Fruit fly (Drosophila melanogaster) whole organism, prepupa: ENCODE results near the gene Gpdh1.

Experiments used
- Blimp-1 ChIP-seq: fragments of 200-800 bp; sonication (Bioruptor generic); optimal IDR thresholded peaks from 3 replicates; lab custom pipeline; 2017; ENCODE audit warnings: missing biosample characterization, missing genetic modification characterization, mild to moderate bottlenecking, moderate library complexity, missing genetic modification reagents
- CG10631 ChIP-seq: fragments of 200-800 bp; sonication (Bioruptor generic); optimal IDR thresholded peaks from 2 replicates; lab custom pipeline; 2016; ENCODE audit warnings: missing biosample characterization, missing genetic modification characterization
- CG10669 ChIP-seq: fragments of 200-800 bp; sonication (Bioruptor generic); optimal IDR thresholded peaks from 3 replicates; lab custom pipeline; 2018; ENCODE audit warnings: missing biosample characterization, mild to moderate bottlenecking, missing genetic modification characterization, moderate library complexity
- CG11762 ChIP-seq: fragments of 200-800 bp; sonication (Bioruptor generic); optimal IDR thresholded peaks from 3 replicates; lab custom pipeline; 2016; ENCODE audit warnings: missing biosample characterization, missing genetic modification characterization; ENCODE audit not compliant: insufficient read depth
- CG11902 ChIP-seq: fragments of 200-800 bp; sonication (Bioruptor generic); optimal IDR thresholded peaks from 3 replicates; lab custom pipeline; 2016; ENCODE audit warnings: missing biosample characterization, missing genetic modification characterization
- CG15336 ChIP-seq: fragments of 200-800 bp; sonication (Bioruptor generic); IDR thresholded peaks from 2 replicates; pipeline ENCODE4 v1.3.6; 2022; ENCODE audit warnings: missing biosample characterization, missing genetic modification characterization
- CG1621 ChIP-seq: fragments of 200-800 bp; sonication (Bioruptor generic); optimal IDR thresholded peaks from 3 replicates; lab custom pipeline; 2018; ENCODE audit warnings: missing biosample characterization, mild to moderate bottlenecking, missing genetic modification characterization
- CG16779 ChIP-seq: fragments of 200-800 bp; sonication (Bioruptor generic); optimal IDR thresholded peaks from 3 replicates; lab custom pipeline; 2017; ENCODE audit warnings: missing biosample characterization, mild to moderate bottlenecking, missing genetic modification characterization
- CG31627 ChIP-seq: fragments of 200-800 bp; sonication (Bioruptor generic); optimal IDR thresholded peaks from 3 replicates; lab custom pipeline; 2016; ENCODE audit warnings: missing biosample characterization, missing genetic modification characterization
- CG32006 ChIP-seq: fragments of 200-800 bp; sonication (Bioruptor generic); optimal IDR thresholded peaks from 3 replicates; lab custom pipeline; 2017; ENCODE audit warnings: missing biosample characterization, mild to moderate bottlenecking, missing genetic modification characterization
- CG3919 ChIP-seq: fragments of 200-800 bp; sonication (Bioruptor generic); optimal IDR thresholded peaks from 3 replicates; lab custom pipeline; 2016; ENCODE audit warnings: missing biosample characterization, missing genetic modification characterization
- CG4318 ChIP-seq: fragments of 200-800 bp; sonication (Bioruptor generic); optimal IDR thresholded peaks from 3 replicates; lab custom pipeline; 2017; ENCODE audit warnings: missing biosample characterization, mild to moderate bottlenecking, missing genetic modification characterization
- CG6163 ChIP-seq: fragments of 200-800 bp; sonication (Bioruptor generic); IDR thresholded peaks from 3 replicates; pipeline ENCODE4 v1.3.6; 2022; ENCODE audit warnings: missing biosample characterization, missing genetic modification characterization
- CG6792 ChIP-seq: fragments of 200-800 bp; sonication (Bioruptor generic); optimal IDR thresholded peaks from 3 replicates; lab custom pipeline; 2016; ENCODE audit warnings: missing biosample characterization, missing genetic modification characterization
- CG6808 ChIP-seq: fragments of 200-800 bp; sonication (Bioruptor generic); optimal IDR thresholded peaks from 3 replicates; lab custom pipeline; 2017; ENCODE audit warnings: missing biosample characterization, missing genetic modification characterization, mild to moderate bottlenecking, moderate library complexity, missing genetic modification reagents
- CG6854 ChIP-seq: fragments of 200-800 bp; sonication (Bioruptor generic); optimal IDR thresholded peaks from 2 replicates; lab custom pipeline; 2017; ENCODE audit warnings: missing biosample characterization, mild to moderate bottlenecking, missing genetic modification characterization
- CG7368 ChIP-seq: fragments of 200-800 bp; sonication (Bioruptor generic); optimal IDR thresholded peaks from 3 replicates; lab custom pipeline; 2016; ENCODE audit warnings: missing biosample characterization, missing genetic modification characterization
- CG8119 ChIP-seq: fragments of 200-800 bp; sonication (Bioruptor generic); IDR thresholded peaks from 3 replicates; pipeline ENCODE4 v1.3.6; 2022; ENCODE audit warnings: missing biosample characterization, missing genetic modification characterization
- CG8319 ChIP-seq: fragments of 200-800 bp; sonication (Bioruptor generic); optimal IDR thresholded peaks from 3 replicates; lab custom pipeline; 2016; ENCODE audit warnings: missing biosample characterization, missing genetic modification characterization
- Eip75B ChIP-seq: fragments of 200-800 bp; sonication (Bioruptor generic); optimal IDR thresholded peaks from 3 replicates; lab custom pipeline; 2016; ENCODE audit warnings: missing biosample characterization, missing genetic modification characterization
- Eip78C ChIP-seq: fragments of 200-800 bp; sonication (Bioruptor generic); peaks from one replicate; lab custom pipeline; 2016; ENCODE audit warnings: missing biosample characterization, missing genetic modification characterization
- Eip93F ChIP-seq: fragments of 200-800 bp; sonication (Bioruptor generic); optimal IDR thresholded peaks from 2 replicates; lab custom pipeline; 2016; ENCODE audit warnings: missing biosample characterization, mild to moderate bottlenecking, missing genetic modification characterization
- Ets21C ChIP-seq: fragments of 200-800 bp; sonication (Bioruptor generic); optimal IDR thresholded peaks from 3 replicates; lab custom pipeline; 2016; ENCODE audit warnings: missing biosample characterization, missing genetic modification characterization
- Ets96B ChIP-seq: fragments of 200-800 bp; optimal IDR thresholded peaks from 2 replicates; lab custom pipeline; 2019; ENCODE audit warnings: missing biosample characterization, mild to moderate bottlenecking, missing genetic modification characterization, moderate library complexity
- Gug ChIP-seq: fragments of 200-800 bp; sonication (Bioruptor generic); IDR thresholded peaks from 2 replicates; pipeline ENCODE4 v1.3.6; 2022; ENCODE audit warnings: missing biosample characterization, missing genetic modification characterization
- Hr38 ChIP-seq: sonication (Bioruptor generic); optimal IDR thresholded peaks from 2 replicates; lab custom pipeline; 2016; ENCODE audit warnings: missing biosample characterization, missing genetic modification characterization
- Hr39 ChIP-seq: fragments of 200-800 bp; sonication (Bioruptor generic); optimal IDR thresholded peaks from 2 replicates; lab custom pipeline; 2016; ENCODE audit warnings: missing biosample characterization, missing genetic modification characterization
- Hr4 ChIP-seq: fragments of 200-800 bp; sonication (Bioruptor generic); optimal IDR thresholded peaks from 3 replicates; lab custom pipeline; 2016; ENCODE audit warnings: missing biosample characterization, missing genetic modification characterization
- Lpt ChIP-seq: fragments of 200-800 bp; sonication (Bioruptor generic); optimal IDR thresholded peaks from 3 replicates; lab custom pipeline; 2016; ENCODE audit warnings: missing biosample characterization, missing genetic modification characterization
- Met ChIP-seq: fragments of 200-800 bp; sonication (Bioruptor generic); optimal IDR thresholded peaks from 3 replicates; lab custom pipeline; 2016; ENCODE audit warnings: missing biosample characterization, missing genetic modification characterization
- OdsH ChIP-seq: fragments of 200-800 bp; sonication (Bioruptor generic); optimal IDR thresholded peaks from 3 replicates; lab custom pipeline; 2016; ENCODE audit warnings: missing biosample characterization, missing genetic modification characterization
- Smox ChIP-seq: fragments of 200-800 bp; sonication (Bioruptor generic); optimal IDR thresholded peaks from 3 replicates; lab custom pipeline; 2016; ENCODE audit warnings: missing biosample characterization, missing genetic modification characterization
- Sox102F ChIP-seq: fragments of 200-800 bp; sonication (Bioruptor generic); optimal IDR thresholded peaks from 2 replicates; lab custom pipeline; 2016; ENCODE audit warnings: missing biosample characterization, mild to moderate bottlenecking, missing genetic modification characterization
- Sox14 ChIP-seq: fragments of 200-800 bp; sonication (Bioruptor generic); optimal IDR thresholded peaks from 3 replicates; lab custom pipeline; 2016; ENCODE audit warnings: missing biosample characterization, missing genetic modification characterization
- achi ChIP-seq: fragments of 200-800 bp; sonication (Bioruptor generic); optimal IDR thresholded peaks from 3 replicates; lab custom pipeline; 2016; ENCODE audit warnings: missing biosample characterization, missing genetic modification characterization
- acj6 ChIP-seq: fragments of 200-800 bp; sonication (Bioruptor generic); optimal IDR thresholded peaks from 3 replicates; lab custom pipeline; 2016; ENCODE audit warnings: missing biosample characterization, missing genetic modification characterization
- cyc ChIP-seq: fragments of 200-800 bp; sonication (Bioruptor generic); optimal IDR thresholded peaks from 3 replicates; lab custom pipeline; 2016; ENCODE audit warnings: missing biosample characterization, missing genetic modification characterization
- dac ChIP-seq: fragments of 200-800 bp; sonication (Bioruptor generic); optimal IDR thresholded peaks from 2 replicates; lab custom pipeline; 2017; ENCODE audit warnings: missing biosample characterization, mild to moderate bottlenecking, missing genetic modification characterization
- eg ChIP-seq: fragments of 200-800 bp; sonication (Bioruptor generic); IDR thresholded peaks from 3 replicates; pipeline ENCODE4 v1.3.6; 2022; ENCODE audit warnings: missing biosample characterization, missing genetic modification characterization
- esn ChIP-seq: fragments of 200-800 bp; sonication (Bioruptor generic); optimal IDR thresholded peaks from 2 replicates; lab custom pipeline; 2016; ENCODE audit warnings: missing biosample characterization, mild to moderate bottlenecking, missing genetic modification characterization, moderate library complexity
- fd59A ChIP-seq: fragments of 200-800 bp; sonication (Bioruptor generic); optimal IDR thresholded peaks from 2 replicates; lab custom pipeline; 2017; ENCODE audit warnings: missing biosample characterization, mild to moderate bottlenecking, missing genetic modification characterization, missing genetic modification reagents
- fd85E ChIP-seq: fragments of 200-800 bp; sonication (Bioruptor generic); optimal IDR thresholded peaks from 3 replicates; lab custom pipeline; 2016; ENCODE audit warnings: missing biosample characterization, missing genetic modification characterization
- fkh ChIP-seq: fragments of 200-800 bp; sonication (Bioruptor generic); optimal IDR thresholded peaks from 3 replicates; lab custom pipeline; 2017; ENCODE audit warnings: missing biosample characterization, mild to moderate bottlenecking, missing genetic modification characterization, moderate library complexity
- net ChIP-seq: fragments of 200-800 bp; sonication (Bioruptor generic); optimal IDR thresholded peaks from 3 replicates; lab custom pipeline; 2016; ENCODE audit warnings: missing biosample characterization, missing genetic modification characterization
- pdm3 ChIP-seq: fragments of 200-800 bp; sonication (Bioruptor generic); optimal IDR thresholded peaks from 3 replicates; lab custom pipeline; 2016; ENCODE audit warnings: missing biosample characterization, missing genetic modification characterization
- salr ChIP-seq, 2 experiments: fragments of 200-800 bp; sonication (Bioruptor generic); optimal IDR thresholded peaks; 3 replicates each; lab custom pipeline; 2016 to 2018; ENCODE audit warnings: missing biosample characterization in 2 of 2, missing genetic modification characterization in 2 of 2, mild to moderate bottlenecking in 1 of 2
- spab ChIP-seq: fragments of 200-800 bp; sonication (Bioruptor generic); optimal IDR thresholded peaks from 2 replicates; lab custom pipeline; 2017; ENCODE audit warnings: missing biosample characterization, mild to moderate bottlenecking, missing genetic modification characterization, missing genetic modification reagents
- ss ChIP-seq, 2 experiments: fragments of 200-800 bp; sonication (Bioruptor generic); optimal IDR thresholded peaks; 2 replicates in 1 of 2; 3 replicates in 1 of 2; lab custom pipeline; 2017 to 2018; ENCODE audit warnings: mild to moderate bottlenecking in 2 of 2, missing biosample characterization in 2 of 2, missing genetic modification characterization in 2 of 2, moderate library complexity in 1 of 2
- svp ChIP-seq: fragments of 200-800 bp; sonication (Bioruptor generic); peaks from one replicate; lab custom pipeline; 2016; ENCODE audit warnings: missing biosample characterization, missing genetic modification characterization
- topi ChIP-seq: fragments of 200-800 bp; sonication (Bioruptor generic); optimal IDR thresholded peaks from 3 replicates; lab custom pipeline; 2016; ENCODE audit warnings: missing biosample characterization, missing genetic modification characterization

The Gpdh1 gene

DNA sequence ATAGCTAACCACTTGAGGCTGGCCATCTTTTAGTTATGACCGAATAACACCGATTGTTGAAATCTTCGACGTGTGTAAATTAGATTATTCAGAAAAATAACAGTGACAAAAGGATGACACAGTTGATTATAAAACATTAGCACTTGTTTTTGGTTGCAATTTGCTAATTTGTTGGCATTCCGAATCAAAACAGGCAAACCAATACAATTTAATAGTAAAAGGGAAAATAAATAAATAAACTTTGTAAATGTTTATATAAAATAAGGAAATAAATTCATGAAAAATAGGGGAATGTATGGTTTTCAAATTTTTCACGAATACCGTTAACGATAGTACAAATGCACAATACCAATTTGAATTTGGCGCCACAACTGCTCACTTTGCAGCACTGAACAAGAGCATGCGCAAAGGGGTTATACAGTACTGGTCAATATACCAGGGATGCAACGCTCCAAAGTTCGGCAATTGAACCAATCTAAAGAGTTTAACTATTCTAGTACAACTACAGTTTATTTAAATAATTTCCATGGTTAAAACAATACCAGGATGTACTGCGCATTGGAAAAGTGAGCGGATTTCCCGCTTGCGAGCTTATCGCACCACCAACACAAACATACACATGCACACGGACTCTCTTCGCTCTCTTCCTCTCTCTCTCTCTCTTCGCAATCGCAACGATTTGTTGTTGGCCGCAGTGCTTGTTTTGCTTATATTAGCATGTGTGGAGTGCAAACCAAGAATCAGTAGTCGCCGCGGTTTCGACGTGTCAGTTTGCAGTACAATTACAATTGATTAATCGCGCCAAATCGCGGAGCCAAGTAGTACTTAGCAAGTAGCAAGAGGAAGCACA is at the start of gene Gpdh1, which contains the start of gene Sfp26Ad:
Gene Gpdh1, plus strand, starts transcription at position 415 of the 850 bp plus-strand sequence.
Gene Sfp26Ad, minus strand, starts transcription at position 76 of the 850 bp plus-strand sequence.
- TF ChIP-seq dac (no peak), ss (GFP tag; optimal IDR thresholded peaks at IDR 0.05; lab: Kevin White, UChicago) (peak; percentile 77 to 79), salr (GFP tag; optimal IDR thresholded peaks at IDR 0.05; lab: Kevin White, UChicago) (peak in 1 of 2 experiments; percentile 49), pdm3 (peak; percentile 81), CG16779 (tag; lab: Kevin White, UChicago) (peak; percentile 71), CG8319 (GFP tag; lab: Kevin White, UChicago) (peak; percentile 38), fd59A (GFP tag; lab: Kevin White, UChicago) (peak; percentile 28), CG3919 (peak; percentile 83), Lpt (peak; percentile 56), esn (GFP tag; lab: Kevin White, UChicago) (peak; percentile 82), Sox14 (peak; percentile 72), svp (GFP tag; lab: Kevin White, UChicago) (peak; percentile 82), fkh (GFP tag; lab: Kevin White, UChicago) (peak; percentile 61), CG4318 (GFP tag; lab: Kevin White, UChicago) (no peak), cyc (GFP tag; lab: Kevin White, UChicago) (peak; percentile 81), Gug (no peak), eg (peak; percentile 39; the same call in 2 of the 3 replicates), fd85E (GFP tag; lab: Kevin White, UChicago) (no peak), Eip78C (peak; percentile 86), CG1621 (tag; lab: Kevin White, UChicago) (peak; percentile 19), CG6808 (peak; percentile 34), CG11902 (GFP tag; lab: Kevin White, UChicago) (peak; percentile 62), spab (GFP tag; lab: Kevin White, UChicago) (no peak), Blimp-1 (GFP tag; lab: Kevin White, UChicago) (peak; percentile 20), CG6163 (peak; percentile 67), acj6 (GFP tag; lab: Kevin White, UChicago) (peak; percentile 54), achi (peak; percentile 66), CG8119 (peak; percentile 71), Ets21C (GFP tag; lab: Kevin White, UChicago) (peak; percentile 71), Hr38 (GFP tag; lab: Kevin White, UChicago) (no peak), CG32006 (GFP tag; lab: Kevin White, UChicago) (peak; percentile 58), CG11762 (GFP tag; lab: Kevin White, UChicago) (peak; percentile 36), Smox (peak; percentile 77), CG7368 (GFP tag; lab: Kevin White, UChicago) (peak; percentile 59), net (GFP tag; lab: Kevin White, UChicago) (peak; percentile 62), CG10631 (peak; percentile 71), Met (peak; percentile 81), topi (GFP tag; lab: Kevin White, UChicago) (peak; percentile 74), CG31627 (GFP tag; lab: Kevin White, UChicago) (peak; percentile 75), Eip75B (peak; percentile 58), CG6854 (GFP tag; lab: Kevin White, UChicago) (peak; percentile 50), Ets96B (tag; lab: Kevin White, UChicago) (peak; percentile 52), OdsH (GFP tag; lab: Kevin White, UChicago) (peak; percentile 69), Eip93F (GFP tag; lab: Kevin White, UChicago) (no peak), Sox102F (GFP tag; lab: Kevin White, UChicago) (peak; percentile 79), Hr4 (GFP tag; lab: Kevin White, UChicago) (peak; percentile 62), CG6792 (peak; percentile 71), CG15336 (GFP tag; lab: Robert Waterston, UW) (peak; percentile 62), CG10669 (GFP tag; lab: Kevin White, UChicago) (peak; percentile 52), Hr39 (peak; percentile 75)
